Worm (Caenorhabditis elegans) whole organism, L4 larva: Measurements from ENCODE around the gene sdz-32.
A peak's percentile ranks its signal among the peaks of the same experiment; 100 is the strongest.

ENCODE experiments used
- F10B5.3 ChIP-seq: sonication (generic microtip); optimal IDR thresholded peaks from 2 replicates; lab custom pipeline; 2016; ENCODE audit warnings: mild to moderate bottlenecking, missing genetic modification characterization, missing compliant biosample characterization
- F49E8.2 ChIP-seq: sonication (generic microtip); optimal IDR thresholded peaks from 2 replicates; lab custom pipeline; 2016; ENCODE audit warnings: missing compliant biosample characterization, mild to moderate bottlenecking, missing genetic modification characterization, borderline replicate concordance
- T20F7.1 ChIP-seq: fragments of 200-800 bp; sonication (Bioruptor generic); optimal IDR thresholded peaks from 2 replicates; lab custom pipeline; 2018; ENCODE audit warnings: mild to moderate bottlenecking, missing genetic modification characterization, missing compliant biosample characterization
- T26A8.4 ChIP-seq: fragments of 200-800 bp; sonication (Bioruptor generic); IDR thresholded peaks from 2 replicates; pipeline ENCODE4 v1.3.6; 2022; ENCODE audit warnings: missing genetic modification characterization, missing compliant biosample characterization
- Y105C5A.15 ChIP-seq: fragments of 200-800 bp; sonication (Bioruptor generic); IDR thresholded peaks from 2 replicates; pipeline ENCODE4 v1.3.6; 2022; ENCODE audit warnings: missing genetic modification characterization, missing compliant biosample characterization
- Y5F2A.4 ChIP-seq: fragments of 200-800 bp; sonication (Bioruptor generic); optimal IDR thresholded peaks from 2 replicates; lab custom pipeline; 2018; ENCODE audit warnings: mild to moderate bottlenecking, missing genetic modification characterization, missing compliant biosample characterization
- ZK546.5 ChIP-seq, 2 experiments: sonication (generic microtip); optimal IDR thresholded peaks; 2 replicates each; lab custom pipeline; 2017; ENCODE audit warnings: missing biosample characterization in 2 of 2, missing genetic modification characterization in 2 of 2
- aha-1 ChIP-seq: fragments of 150-350 bp; peaks from one replicate; lab custom pipeline; 2014; ENCODE audit warnings: missing biosample characterization, missing genetic modification characterization
- aly-2 ChIP-seq: sonication (generic microtip); optimal IDR thresholded peaks from 2 replicates; lab custom pipeline; 2018; ENCODE audit warnings: missing biosample characterization, missing genetic modification characterization
- ceh-20 ChIP-seq: fragments of 200-800 bp; sonication (Bioruptor generic); IDR thresholded peaks from 2 replicates; pipeline ENCODE4 v1.3.6; 2022; ENCODE audit warnings: missing genetic modification reagents, missing genetic modification characterization, missing compliant biosample characterization
- ceh-32 ChIP-seq: sonication (generic microtip); optimal IDR thresholded peaks from 2 replicates; lab custom pipeline; 2016; ENCODE audit warnings: mild to moderate bottlenecking, missing genetic modification characterization, missing compliant biosample characterization; ENCODE audit not compliant: poor library complexity
- ceh-62 ChIP-seq: sonication (generic microtip); optimal IDR thresholded peaks from 2 replicates; lab custom pipeline; 2017; ENCODE audit warnings: missing biosample characterization, missing genetic modification characterization
- ceh-82 ChIP-seq: sonication (generic microtip); optimal IDR thresholded peaks from 2 replicates; lab custom pipeline; 2017; ENCODE audit warnings: missing biosample characterization, missing genetic modification characterization
- ces-1 ChIP-seq: fragments of 150-350 bp; sonication (generic microtip); optimal IDR thresholded peaks from 4 replicates; lab custom pipeline; 2014; ENCODE audit warnings: missing biosample characterization, missing genetic modification reagents, missing genetic modification characterization
- cey-2 ChIP-seq: sonication (generic microtip); optimal IDR thresholded peaks from 3 replicates; lab custom pipeline; 2017; ENCODE audit warnings: missing genetic modification characterization, mild to moderate bottlenecking, missing compliant biosample characterization, antibody characterized with exemption, borderline replicate concordance; ENCODE audit not compliant: insufficient read depth
- ctbp-1 ChIP-seq: fragments of 200-800 bp; sonication (Bioruptor generic); IDR thresholded peaks from 2 replicates; pipeline ENCODE4 v1.3.6; 2022; ENCODE audit warnings: missing genetic modification reagents, missing genetic modification characterization, missing compliant biosample characterization
- daf-19 ChIP-seq: fragments of 200-800 bp; sonication (Bioruptor generic); conservative IDR thresholded peaks from 2 replicates; pipeline ENCODE4 v1.3.6; 2022; ENCODE audit warnings: missing genetic modification characterization, missing compliant biosample characterization
- daf-8 ChIP-seq: fragments of 200-800 bp; sonication (Bioruptor generic); IDR thresholded peaks from 2 replicates; pipeline ENCODE4 v1.3.6; 2022; ENCODE audit warnings: missing genetic modification characterization, missing compliant biosample characterization
- dmd-8 ChIP-seq: fragments of 200-800 bp; sonication (Bioruptor generic); IDR thresholded peaks from 2 replicates; pipeline ENCODE4 v1.3.6; 2022; ENCODE audit warnings: missing genetic modification characterization, missing compliant biosample characterization
- dmd-9 ChIP-seq: fragments of 200-800 bp; sonication (Bioruptor generic); IDR thresholded peaks from 2 replicates; pipeline ENCODE4 v1.3.6; 2022; ENCODE audit warnings: missing genetic modification reagents, missing genetic modification characterization, missing compliant biosample characterization
- dpl-1 ChIP-seq: fragments of 150-350 bp; optimal IDR thresholded peaks from 2 replicates; lab custom pipeline; 2014; ENCODE audit warnings: missing biosample characterization, missing genetic modification reagents, missing genetic modification characterization
- duxl-1 ChIP-seq: sonication (generic microtip); optimal IDR thresholded peaks from 2 replicates; lab custom pipeline; 2016; ENCODE audit warnings: mild to moderate bottlenecking, missing genetic modification characterization, moderate library complexity, missing compliant biosample characterization; ENCODE audit not compliant: poor library complexity
- dve-1 ChIP-seq: sonication (generic microtip); optimal IDR thresholded peaks from 2 replicates; lab custom pipeline; 2017; ENCODE audit warnings: antibody characterized with exemption, mild to moderate bottlenecking, missing genetic modification characterization, missing compliant biosample characterization; ENCODE audit not compliant: insufficient read depth
- fos-1 ChIP-seq: fragments of 150-350 bp; optimal IDR thresholded peaks from 2 replicates; lab custom pipeline; 2014; ENCODE audit warnings: missing biosample characterization, missing genetic modification characterization
- hif-1 ChIP-seq, 2 experiments: sonication (generic microtip); optimal IDR thresholded peaks; 2 replicates each; lab custom pipeline; 2016 to 2017; ENCODE audit warnings: missing compliant biosample characterization in 2 of 2, missing genetic modification characterization in 2 of 2, missing genetic modification reagents in 2 of 2, missing genotype in 2 of 2, mild to moderate bottlenecking in 1 of 2
- hlh-11 ChIP-seq: fragments of 200-800 bp; sonication (Bioruptor generic); optimal IDR thresholded peaks from 2 replicates; lab custom pipeline; 2018; ENCODE audit warnings: mild to moderate bottlenecking, missing genetic modification characterization, missing compliant biosample characterization
- hlh-30 ChIP-seq: sonication (generic microtip); optimal IDR thresholded peaks from 2 replicates; lab custom pipeline; 2017; ENCODE audit warnings: antibody characterized with exemption, mild to moderate bottlenecking, missing genetic modification characterization, missing compliant biosample characterization; ENCODE audit not compliant: insufficient read depth
- hmg-1.1 ChIP-seq: fragments of 200-800 bp; sonication (Bioruptor generic); IDR thresholded peaks from 2 replicates; pipeline ENCODE4 v1.3.6; 2022; ENCODE audit warnings: missing genetic modification reagents, missing genetic modification characterization, missing compliant biosample characterization
- lin-1 ChIP-seq: fragments of 200-800 bp; sonication (Bioruptor generic); IDR thresholded peaks from 2 replicates; pipeline ENCODE4 v1.3.6; 2022; ENCODE audit warnings: missing genetic modification reagents, missing genetic modification characterization, missing compliant biosample characterization
- lin-38 ChIP-seq: fragments of 200-800 bp; sonication (Bioruptor generic); IDR thresholded peaks from 2 replicates; pipeline ENCODE4 v1.3.6; 2022; ENCODE audit warnings: missing genetic modification reagents, missing genetic modification characterization, missing compliant biosample characterization
- lin-39 ChIP-seq: fragments of 150-350 bp; optimal IDR thresholded peaks from 2 replicates; lab custom pipeline; 2014; ENCODE audit warnings: missing biosample characterization, missing genetic modification reagents, missing genetic modification characterization
- lir-3 ChIP-seq: sonication (generic microtip); optimal IDR thresholded peaks from 2 replicates; lab custom pipeline; 2016; ENCODE audit warnings: mild to moderate bottlenecking, missing genetic modification characterization, missing compliant biosample characterization
- madf-5 ChIP-seq, 2 experiments: fragments of 200-800 bp; sonication (Bioruptor generic); IDR thresholded peaks; 2 replicates each; pipeline ENCODE4 v1.3.6; 2022; ENCODE audit warnings: missing compliant biosample characterization in 2 of 2, missing genetic modification characterization in 2 of 2
- mdl-1 ChIP-seq, 2 experiments: fragments of 150-350 bp in 1 of 2; sonication (generic microtip) in 1 of 2; optimal IDR thresholded peaks; 2 replicates each; lab custom pipeline; 2014 to 2017; ENCODE audit warnings: missing biosample characterization in 2 of 2, missing genetic modification characterization in 2 of 2
- mxl-2 ChIP-seq: fragments of 200-800 bp; sonication (Bioruptor generic); conservative IDR thresholded peaks from 2 replicates; pipeline ENCODE4 v1.3.6; 2022; ENCODE audit warnings: missing genetic modification reagents, missing genetic modification characterization, missing compliant biosample characterization
- nhr-11 ChIP-seq: fragments of 150-350 bp; optimal IDR thresholded peaks from 2 replicates; lab custom pipeline; 2014; ENCODE audit warnings: missing biosample characterization, missing genetic modification characterization
- nhr-111 ChIP-seq: fragments of 200-800 bp; sonication (Bioruptor generic); optimal IDR thresholded peaks from 2 replicates; lab custom pipeline; 2018; ENCODE audit warnings: mild to moderate bottlenecking, missing genetic modification characterization, missing compliant biosample characterization
- nhr-237 ChIP-seq: sonication (generic microtip); optimal IDR thresholded peaks from 2 replicates; lab custom pipeline; 2017; ENCODE audit warnings: missing biosample characterization, missing genetic modification characterization
- nhr-25 ChIP-seq: sonication (generic microtip); optimal IDR thresholded peaks from 2 replicates; lab custom pipeline; 2017; ENCODE audit warnings: missing genetic modification characterization, mild to moderate bottlenecking, missing compliant biosample characterization, antibody characterized with exemption, moderate library complexity, borderline replicate concordance; ENCODE audit not compliant: insufficient read depth
- nhr-42 ChIP-seq: fragments of 200-800 bp; sonication (Bioruptor generic); IDR thresholded peaks from 2 replicates; pipeline ENCODE4 v1.3.6; 2022; ENCODE audit warnings: missing genetic modification characterization, missing compliant biosample characterization
- nhr-77 ChIP-seq: fragments of 150-350 bp; optimal IDR thresholded peaks from 2 replicates; lab custom pipeline; 2014; ENCODE audit warnings: missing biosample characterization, missing genetic modification characterization
- php-3 ChIP-seq: fragments of 200-800 bp; sonication (Bioruptor generic); IDR thresholded peaks from 2 replicates; pipeline ENCODE4 v1.3.6; 2022; ENCODE audit warnings: missing genetic modification reagents, missing genetic modification characterization, missing compliant biosample characterization
- saeg-2 ChIP-seq: fragments of 200-800 bp; sonication (Bioruptor generic); IDR thresholded peaks from 2 replicates; pipeline ENCODE4 v1.3.6; 2022; ENCODE audit warnings: missing genetic modification reagents, missing genetic modification characterization, missing compliant biosample characterization
- spr-1 ChIP-seq: sonication (generic microtip); optimal IDR thresholded peaks from 2 replicates; lab custom pipeline; 2016; ENCODE audit warnings: mild to moderate bottlenecking, missing genetic modification characterization, missing compliant biosample characterization
- spr-3 ChIP-seq: fragments of 200-800 bp; sonication (Bioruptor generic); optimal IDR thresholded peaks from 2 replicates; lab custom pipeline; 2018; ENCODE audit warnings: mild to moderate bottlenecking, missing genetic modification characterization, missing compliant biosample characterization
- unc-39 ChIP-seq: sonication (generic microtip); optimal IDR thresholded peaks from 2 replicates; lab custom pipeline; 2017; ENCODE audit warnings: missing biosample characterization, missing genetic modification characterization
- unc-62 ChIP-seq, 3 experiments: fragments of 150-350 bp in 1 of 3; sonication (generic microtip); optimal IDR thresholded peaks in 2 of 3; peaks in 1 of 3; 1 replicate in 1 of 3; 2 replicates in 2 of 3; lab custom pipeline; 2014 to 2017; ENCODE audit warnings: missing biosample characterization in 3 of 3, missing genetic modification characterization in 3 of 3, missing genetic modification reagents in 3 of 3, missing genotype in 1 of 3
- zip-2 ChIP-seq: fragments of 150-350 bp; optimal IDR thresholded peaks from 2 replicates; lab custom pipeline; 2014; ENCODE audit warnings: missing biosample characterization, missing genetic modification characterization
- ztf-11 ChIP-seq: fragments of 150-350 bp; optimal IDR thresholded peaks from 2 replicates; lab custom pipeline; 2014; ENCODE audit warnings: missing biosample characterization, missing genetic modification characterization
- ztf-7 ChIP-seq: fragments of 150-350 bp; optimal IDR thresholded peaks from 2 replicates; lab custom pipeline; 2014; ENCODE audit warnings: missing biosample characterization, missing genetic modification characterization

sdz-32 gene

DNA sequence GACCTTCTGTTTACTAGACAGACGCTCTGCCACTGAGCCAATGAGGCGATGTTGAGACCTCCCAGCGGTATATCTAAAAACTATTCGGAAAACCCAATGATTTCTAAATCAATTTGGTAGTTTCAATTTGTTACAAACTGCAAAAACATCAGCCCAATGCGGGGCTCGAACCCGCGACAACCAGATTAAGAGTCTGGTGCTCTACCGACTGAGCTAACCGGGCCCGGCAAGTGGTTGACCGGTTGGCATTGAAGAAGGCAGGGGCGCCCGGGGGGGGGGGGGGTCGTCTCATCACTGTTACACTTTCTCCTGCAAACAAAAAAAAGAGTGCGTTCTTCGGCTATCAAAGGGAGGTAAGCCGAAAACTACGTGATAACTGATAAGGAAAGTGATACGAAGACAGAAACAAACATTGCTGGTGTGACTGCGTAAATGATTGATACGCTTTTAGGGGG is 34.6 kb upstream of the sdz-32 start (continued):
- TF ChIP-seq ceh-82 (tag; lab: Kevin White, UChicago): no peak
- peak; percentile 32 for TF ChIP-seq spr-1
- peak; percentile 62 for TF ChIP-seq spr-3 (GFP tag; lab: Kevin White, UChicago)
- peak; percentile 48 for TF ChIP-seq lir-3 (tag; lab: Kevin White, UChicago)
- peak; percentile 71 for TF ChIP-seq aha-1
- TF ChIP-seq duxl-1: peak; percentile 73
- peak in 1 of 2 experiments; percentile 52 for TF ChIP-seq hif-1 (tag; optimal IDR thresholded peaks at IDR 0.05; lab: Kevin White, UChicago)
- TF ChIP-seq nhr-42 (GFP tag; lab: Robert Waterston, UW): no peak
- TF ChIP-seq zip-2 (tag; lab: Kevin White, UChicago): no peak
- peak; percentile 59 for TF ChIP-seq Y5F2A.4 (GFP tag; lab: Kevin White, UChicago)
- no peak for TF ChIP-seq unc-62 (GFP tag; optimal IDR thresholded peaks at IDR 0.05 in 1 of 2; lab: Kevin White, UChicago)
- TF ChIP-seq unc-62 (tag; optimal IDR thresholded peaks at IDR 0.05; lab: Kevin White, UChicago): no peak
- peak; percentile 78 for TF ChIP-seq dmd-9
- TF ChIP-seq nhr-11 (tag; lab: Kevin White, UChicago): no peak
- no peak for TF ChIP-seq ztf-11 (tag; lab: Kevin White, UChicago)
- no peak for TF ChIP-seq ceh-32
- no peak for TF ChIP-seq dpl-1
- TF ChIP-seq F10B5.3: no peak
- no peak for TF ChIP-seq nhr-237 (tag; lab: Kevin White, UChicago)
- peak; percentile 55 for TF ChIP-seq dve-1
- TF ChIP-seq T20F7.1 (GFP tag; lab: Kevin White, UChicago): no peak
- TF ChIP-seq cey-2 (tag; lab: Kevin White, UChicago): no peak
- TF ChIP-seq lin-1 (GFP tag; lab: Robert Waterston, UW): 0 out of 2 replicates have a peak, but pooled peaks have one; percentile 65
- TF ChIP-seq ceh-62: no peak
- no peak for TF ChIP-seq nhr-111 (GFP tag; lab: Kevin White, UChicago)
- TF ChIP-seq php-3 (GFP tag; lab: Robert Waterston, UW): peak; percentile 77
- peak; percentile 75; the same call in 1 of the 2 replicates for TF ChIP-seq hmg-1.1 (GFP tag; lab: Robert Waterston, UW)
- TF ChIP-seq fos-1: no peak
- TF ChIP-seq mdl-1 (tag; optimal IDR thresholded peaks at IDR 0.05; lab: Kevin White, UChicago): no peak
- TF ChIP-seq T26A8.4: peak; percentile 74
- no peak for TF ChIP-seq ZK546.5 (tag; optimal IDR thresholded peaks at IDR 0.05; lab: Kevin White, UChicago)
- no peak for TF ChIP-seq aly-2 (tag; lab: Kevin White, UChicago)
- peak; percentile 84; the same call in 1 of the 2 replicates for TF ChIP-seq Y105C5A.15 (GFP tag; lab: Robert Waterston, UW)
- peak; percentile 67 for TF ChIP-seq ctbp-1 (GFP tag; lab: Robert Waterston, UW)
- peak; percentile 59; the same call in 1 of the 2 replicates for TF ChIP-seq ceh-20 (GFP tag; lab: Robert Waterston, UW)
- TF ChIP-seq daf-8 (GFP tag; lab: Robert Waterston, UW): no peak
- TF ChIP-seq saeg-2 (GFP tag; lab: Robert Waterston, UW): peak; percentile 53; the same call in 1 of the 2 replicates
- no peak for TF ChIP-seq lin-39 (tag; lab: Kevin White, UChicago)
- peak; percentile 30 for TF ChIP-seq hlh-30
- no peak for TF ChIP-seq ztf-7 (tag; lab: Kevin White, UChicago)
- TF ChIP-seq daf-19: no peak; the same call in 1 of the 2 replicates
- peak; percentile 91 for TF ChIP-seq dmd-8
- TF ChIP-seq mxl-2 (GFP tag; lab: Robert Waterston, UW): no peak
- TF ChIP-seq nhr-25 (tag; lab: Kevin White, UChicago): no peak
- no peak for TF ChIP-seq ces-1 (GFP tag; lab: Kevin White, UChicago)
- TF ChIP-seq nhr-77 (tag; lab: Kevin White, UChicago): no peak
- peak; percentile 81 for TF ChIP-seq lin-38
- no peak for TF ChIP-seq unc-39
- peak; percentile 58 to 81; a peak in 2 of 4 replicates for TF ChIP-seq madf-5 (GFP tag; IDR thresholded peaks at IDR 0.05; lab: Robert Waterston, UW)
- peak; percentile 81 for TF ChIP-seq hlh-11 (tag; lab: Kevin White, UChicago)
- TF ChIP-seq F49E8.2 (tag; lab: Kevin White, UChicago): peak; percentile 8
